Worm (Caenorhabditis elegans) whole organism, mixed stage, embryonic: ENCODE measurements around the gene cox-10.

Experiments used
- M03D4.4 ChIP-seq: sonication (generic microtip); optimal IDR thresholded peaks from 2 replicates; lab custom pipeline; 2017; ENCODE audit warnings: mild to moderate bottlenecking, missing genetic modification characterization, missing compliant biosample characterization
- bed-3 ChIP-seq: fragments of 200-800 bp; sonication (Bioruptor generic); optimal IDR thresholded peaks from 3 replicates; lab custom pipeline; 2018; ENCODE audit warnings: mild to moderate bottlenecking, missing genetic modification characterization, moderate library complexity, missing compliant biosample characterization
- blmp-1 ChIP-seq: fragments of 150-350 bp; optimal IDR thresholded peaks from 2 replicates; lab custom pipeline; 2014; ENCODE audit warnings: missing biosample characterization, missing genetic modification characterization
- ceh-39 ChIP-seq: fragments of 150-350 bp; optimal IDR thresholded peaks from 2 replicates; lab custom pipeline; 2014; ENCODE audit warnings: missing biosample characterization, missing genetic modification characterization
- ceh-43 ChIP-seq: fragments of 200-800 bp; sonication (Bioruptor generic); optimal IDR thresholded peaks from 2 replicates; lab custom pipeline; 2018; ENCODE audit warnings: mild to moderate bottlenecking, missing genetic modification characterization, moderate library complexity, missing compliant biosample characterization
- ceh-83 ChIP-seq: fragments of 200-800 bp; sonication (Bioruptor generic); optimal IDR thresholded peaks from 2 replicates; lab custom pipeline; 2018; ENCODE audit warnings: mild to moderate bottlenecking, missing genetic modification characterization, missing compliant biosample characterization
- ces-1 ChIP-seq: fragments of 150-350 bp; optimal IDR thresholded peaks from 2 replicates; lab custom pipeline; 2014; ENCODE audit warnings: missing biosample characterization, missing genetic modification reagents, missing genetic modification characterization
- cnd-1 ChIP-seq: fragments of 200-800 bp; sonication (Bioruptor generic); optimal IDR thresholded peaks from 2 replicates; lab custom pipeline; 2018; ENCODE audit warnings: mild to moderate bottlenecking, missing genetic modification characterization, missing compliant biosample characterization
- drap-1 ChIP-seq: fragments of 200-800 bp; sonication (Bioruptor generic); optimal IDR thresholded peaks from 3 replicates; lab custom pipeline; 2018; ENCODE audit warnings: mild to moderate bottlenecking, missing genetic modification characterization, missing compliant biosample characterization
- elt-3 ChIP-seq: fragments of 150-350 bp; optimal IDR thresholded peaks from 2 replicates; lab custom pipeline; 2014; ENCODE audit warnings: missing biosample characterization, missing genetic modification characterization
- flh-1 ChIP-seq: fragments of 200-800 bp; sonication (Bioruptor generic); optimal IDR thresholded peaks from 2 replicates; lab custom pipeline; 2018; ENCODE audit warnings: mild to moderate bottlenecking, missing genetic modification characterization, moderate library complexity, missing compliant biosample characterization
- ham-2 ChIP-seq: fragments of 200-800 bp; sonication (Bioruptor generic); optimal IDR thresholded peaks from 2 replicates; lab custom pipeline; 2018; ENCODE audit warnings: mild to moderate bottlenecking, missing genetic modification characterization, missing compliant biosample characterization
- hlh-1 ChIP-seq: fragments of 150-350 bp; optimal IDR thresholded peaks from 2 replicates; lab custom pipeline; 2014; ENCODE audit warnings: missing biosample characterization, missing genetic modification reagents, missing genetic modification characterization
- lin-32 ChIP-seq: fragments of 200-800 bp; sonication (Bioruptor generic); optimal IDR thresholded peaks from 2 replicates; lab custom pipeline; 2018; ENCODE audit warnings: mild to moderate bottlenecking, missing genetic modification characterization, missing compliant biosample characterization
- lsy-2 ChIP-seq: fragments of 150-350 bp; optimal IDR thresholded peaks from 2 replicates; lab custom pipeline; 2014; ENCODE audit warnings: missing biosample characterization, missing genetic modification characterization
- mab-5 ChIP-seq: fragments of 150-350 bp; optimal IDR thresholded peaks from 2 replicates; lab custom pipeline; 2014; ENCODE audit warnings: missing biosample characterization, missing genetic modification characterization
- mls-2 ChIP-seq: sonication (generic microtip); optimal IDR thresholded peaks from 2 replicates; lab custom pipeline; 2016; ENCODE audit warnings: mild to moderate bottlenecking, missing genetic modification characterization, moderate library complexity, missing compliant biosample characterization
- nhr-12 ChIP-seq: fragments of 150-350 bp; optimal IDR thresholded peaks from 2 replicates; lab custom pipeline; 2014; ENCODE audit warnings: missing biosample characterization, missing genetic modification characterization
- nhr-2 ChIP-seq: fragments of 150-350 bp; optimal IDR thresholded peaks from 2 replicates; lab custom pipeline; 2014; ENCODE audit warnings: missing biosample characterization, missing genetic modification characterization
- nhr-237 ChIP-seq: fragments of 150-350 bp; optimal IDR thresholded peaks from 2 replicates; lab custom pipeline; 2014; ENCODE audit warnings: missing biosample characterization, missing genetic modification characterization
- nhr-28 ChIP-seq: fragments of 150-350 bp; optimal IDR thresholded peaks from 2 replicates; lab custom pipeline; 2014; ENCODE audit warnings: missing biosample characterization, missing genetic modification characterization
- nhr-76 ChIP-seq: sonication (generic microtip); optimal IDR thresholded peaks from 2 replicates; lab custom pipeline; 2017; ENCODE audit warnings: missing biosample characterization, missing genetic modification characterization
- pha-4 ChIP-seq: fragments of 150-350 bp; optimal IDR thresholded peaks from 2 replicates; lab custom pipeline; 2018; ENCODE audit warnings: missing biosample characterization, missing genetic modification reagents, missing genetic modification characterization
- sem-2 ChIP-seq: fragments of 200-800 bp; sonication (Bioruptor generic); optimal IDR thresholded peaks from 2 replicates; lab custom pipeline; 2018; ENCODE audit warnings: mild to moderate bottlenecking, missing genetic modification characterization, missing compliant biosample characterization
- sptf-1 ChIP-seq: sonication (generic microtip); optimal IDR thresholded peaks from 2 replicates; lab custom pipeline; 2017; ENCODE audit warnings: mild to moderate bottlenecking, missing genetic modification characterization, moderate library complexity, missing compliant biosample characterization
- tbx-8 ChIP-seq: fragments of 200-800 bp; sonication (Bioruptor generic); optimal IDR thresholded peaks from 2 replicates; lab custom pipeline; 2018; ENCODE audit warnings: mild to moderate bottlenecking, missing genetic modification characterization, moderate library complexity, missing compliant biosample characterization
- unc-120 ChIP-seq: sonication (generic microtip); optimal IDR thresholded peaks from 2 replicates; lab custom pipeline; 2017; ENCODE audit warnings: missing genetic modification characterization, missing compliant biosample characterization; ENCODE audit not compliant: poor library complexity, severe bottlenecking
- unc-39 ChIP-seq: fragments of 150-350 bp; optimal IDR thresholded peaks from 2 replicates; lab custom pipeline; 2014; ENCODE audit warnings: missing biosample characterization, missing genetic modification characterization
- unc-62 ChIP-seq: fragments of 150-350 bp; optimal IDR thresholded peaks from 2 replicates; lab custom pipeline; 2014; ENCODE audit warnings: missing biosample characterization, missing genetic modification reagents, missing genetic modification characterization
- zip-8 ChIP-seq: fragments of 150-350 bp; optimal IDR thresholded peaks from 2 replicates; lab custom pipeline; 2014; ENCODE audit warnings: missing biosample characterization, missing genetic modification characterization
- ztf-11 ChIP-seq: fragments of 150-350 bp; optimal IDR thresholded peaks from 2 replicates; lab custom pipeline; 2014; ENCODE audit warnings: missing biosample characterization, missing genetic modification characterization

Gene cox-10

ce11 chrII:12669342-12669741 lies 10.4 kb upstream of the cox-10 start:
- no peak for TF ChIP-seq nhr-76 (tag; lab: Kevin White, UChicago)
- TF ChIP-seq ceh-39 (tag; lab: Kevin White, UChicago), result no peak
- TF ChIP-seq hlh-1, result no peak
- TF ChIP-seq elt-3, result no peak
- TF ChIP-seq pha-4 (tag; lab: Kevin White, UChicago), result no peak
- no peak for TF ChIP-seq ces-1 (GFP tag; lab: Kevin White, UChicago)
- no peak for TF ChIP-seq ham-2
- no peak for TF ChIP-seq M03D4.4 (tag; lab: Kevin White, UChicago)
- no peak for TF ChIP-seq ceh-43
- TF ChIP-seq unc-39 (tag; lab: Kevin White, UChicago), result no peak
- TF ChIP-seq mab-5 (tag; lab: Kevin White, UChicago), result no peak
- TF ChIP-seq nhr-2 (tag; lab: Kevin White, UChicago), result no peak
- TF ChIP-seq tbx-8 (GFP tag; lab: Kevin White, UChicago), result no peak
- no peak for TF ChIP-seq unc-120 (tag; lab: Kevin White, UChicago)
- TF ChIP-seq sptf-1, result no peak
- TF ChIP-seq flh-1, result no peak
- TF ChIP-seq bed-3 (GFP tag; lab: Kevin White, UChicago), result no peak
- TF ChIP-seq lin-32, result no peak
- TF ChIP-seq, all 35 proteins: peak for 0

- TF ChIP-seq flh-1, result no peak
- TF ChIP-seq hlh-1, result no peak
- TF ChIP-seq sem-2, result no peak
- no peak for TF ChIP-seq drap-1 (GFP tag; lab: Kevin White, UChicago)
- TF ChIP-seq unc-120 (tag; lab: Kevin White, UChicago), result no peak
- no peak for TF ChIP-seq cnd-1 (tag; lab: Kevin White, UChicago)
- TF ChIP-seq unc-62 (GFP tag; lab: Kevin White, UChicago), result no peak
- no peak for TF ChIP-seq ceh-83 (GFP tag; lab: Kevin White, UChicago)
- no peak for TF ChIP-seq ham-2
- TF ChIP-seq nhr-76 (tag; lab: Kevin White, UChicago), result no peak
- no peak for TF ChIP-seq ceh-43
- TF ChIP-seq, all 35 proteins: peak for 0
Observed at ce11 chrII:12669882-12670281, 9.9 kb upstream of the cox-10 start.

ce11 chrII:12670877-12671864 lies 8.6 kb upstream of the cox-10 start:
- TF ChIP-seq zip-8 (no peak), drap-1 (GFP tag; lab: Kevin White, UChicago) (no peak)

- TF ChIP-seq mab-5 (tag; lab: Kevin White, UChicago) (no peak), sem-2 (no peak), nhr-12 (tag; lab: Kevin White, UChicago) (no peak), ham-2 (no peak), ces-1 (GFP tag; lab: Kevin White, UChicago) (no peak), flh-1 (no peak), bed-3 (GFP tag; lab: Kevin White, UChicago) (no peak), nhr-28 (tag; lab: Kevin White, UChicago) (no peak), ceh-83 (GFP tag; lab: Kevin White, UChicago) (no peak), nhr-237 (no peak), lin-32 (no peak), blmp-1 (tag; lab: Kevin White, UChicago) (no peak), ceh-39 (tag; lab: Kevin White, UChicago) (no peak), unc-39 (tag; lab: Kevin White, UChicago) (no peak), tbx-8 (GFP tag; lab: Kevin White, UChicago) (no peak), ceh-43 (no peak), unc-62 (GFP tag; lab: Kevin White, UChicago) (no peak), mls-2 (tag; lab: Kevin White, UChicago) (no peak), nhr-76 (tag; lab: Kevin White, UChicago) (no peak), drap-1 (GFP tag; lab: Kevin White, UChicago) (no peak)
- TF ChIP-seq, all 35 proteins: peak for 0
Observed at ce11 chrII:12671892-12672291, 7.9 kb upstream of the cox-10 start.

ce11 chrII:12672512-12672911 lies 7.2 kb upstream of the cox-10 start:
- TF ChIP-seq ztf-11 (no peak), mls-2 (tag; lab: Kevin White, UChicago) (no peak), ces-1 (GFP tag; lab: Kevin White, UChicago) (no peak), lsy-2 (tag; lab: Kevin White, UChicago) (no peak), hlh-1 (no peak), nhr-12 (tag; lab: Kevin White, UChicago) (no peak), pha-4 (tag; lab: Kevin White, UChicago) (no peak), zip-8 (no peak), flh-1 (no peak), ham-2 (no peak), tbx-8 (GFP tag; lab: Kevin White, UChicago) (no peak), bed-3 (GFP tag; lab: Kevin White, UChicago) (no peak), ceh-39 (tag; lab: Kevin White, UChicago) (no peak), ceh-83 (GFP tag; lab: Kevin White, UChicago) (no peak), cnd-1 (tag; lab: Kevin White, UChicago) (no peak), unc-39 (tag; lab: Kevin White, UChicago) (no peak)
